Fruit fly (Drosophila melanogaster): ENCODE measurements around the gene CG45122.

Gene CG45122

dm6 chr3R:13063746-13064592 lies 20.0 kb downstream of the CG45122 start (continued):
- no peak for TF ChIP-seq CG6175 (GFP tag; IDR thresholded peaks at IDR 0.05)
- TF ChIP-seq CG10321 (GFP tag; IDR thresholded peaks at IDR 0.05): no peak
- no peak for TF ChIP-seq Dbx (GFP tag; IDR thresholded peaks at IDR 0.05)
- no peak for TF ChIP-seq onecut (GFP tag; IDR thresholded peaks at IDR 0.05)
- no peak for TF ChIP-seq Vsx1 (GFP tag; optimal IDR thresholded peaks at IDR 0.05)
- TF ChIP-seq CG13287 (GFP tag; IDR thresholded peaks at IDR 0.05; ENCODE audit: partially characterized antibody): peak; percentile 51; the same call in 1 of the 2 replicates
- peak; percentile 7 for TF ChIP-seq nau (GFP tag; optimal IDR thresholded peaks at IDR 0.05)
- TF ChIP-seq Bdp1 (GFP tag; optimal IDR thresholded peaks at IDR 0.05): no peak
- TF ChIP-seq HLHmδ (GFP tag; optimal IDR thresholded peaks at IDR 0.05): no peak
- TF ChIP-seq fd3F (GFP tag; optimal IDR thresholded peaks at IDR 0.05): no peak
- TF ChIP-seq Rx (GFP tag; IDR thresholded peaks at IDR 0.05): no peak
- no peak for TF ChIP-seq tx (GFP tag; optimal IDR thresholded peaks at IDR 0.05)
- no peak for TF ChIP-seq CG4424 (GFP tag; optimal IDR thresholded peaks at IDR 0.05)
- peak in 1 of 2 experiments; percentile 75 for TF ChIP-seq tll (GFP tag; optimal IDR thresholded peaks at IDR 0.05)
- TF ChIP-seq Dip3 (GFP tag; optimal IDR thresholded peaks at IDR 0.05): no peak
- peak; percentile 34; the same call in 1 of the 4 replicates for TF ChIP-seq Gug (GFP tag; IDR thresholded peaks at IDR 0.05)
- no peak for TF ChIP-seq CG3726 (GFP tag; IDR thresholded peaks at IDR 0.05)
- peak; percentile 100 for TF ChIP-seq cg (GFP tag; optimal IDR thresholded peaks at IDR 0.05)
- TF ChIP-seq CG7556 (GFP tag; optimal IDR thresholded peaks at IDR 0.05): no peak
- TF ChIP-seq CG12104 (GFP tag; optimal IDR thresholded peaks at IDR 0.05): no peak
- no peak for TF ChIP-seq CG2678 (tag; optimal IDR thresholded peaks at IDR 0.05)
- TF ChIP-seq Blimp-1 (GFP tag; optimal IDR thresholded peaks at IDR 0.05): no peak
- TF ChIP-seq slou (GFP tag; optimal IDR thresholded peaks at IDR 0.05): no peak
- TF ChIP-seq zfh2 (GFP tag; optimal IDR thresholded peaks at IDR 0.05): no peak
- peak; percentile 94 for TF ChIP-seq sr (GFP tag; IDR thresholded peaks at IDR 0.05)
- TF ChIP-seq lola (GFP tag; optimal IDR thresholded peaks at IDR 0.05): peak in 2 of 3 experiments; percentile 1 to 91
- no peak for TF ChIP-seq CG6854 (GFP tag; optimal IDR thresholded peaks at IDR 0.05)
- TF ChIP-seq kah (GFP tag; optimal IDR thresholded peaks at IDR 0.05): peak; percentile 45
- 0 out of 2 replicates have a peak, but pooled peaks have one; percentile 29 for TF ChIP-seq peb (GFP tag; IDR thresholded peaks at IDR 0.05)
- 0 out of 2 replicates have a peak, but pooled peaks have one; percentile 15 for TF ChIP-seq vvl (GFP tag; IDR thresholded peaks at IDR 0.05)
- no peak for TF ChIP-seq grau (tag; optimal IDR thresholded peaks at IDR 0.05)
- TF ChIP-seq ERR (GFP tag; optimal IDR thresholded peaks at IDR 0.05): no peak
- no peak for TF ChIP-seq Fer3 (tag; optimal IDR thresholded peaks at IDR 0.05)
- TF ChIP-seq CG34422 (GFP tag; IDR thresholded peaks at IDR 0.05): no peak
- no peak for TF ChIP-seq CG7271 (tag; optimal IDR thresholded peaks at IDR 0.05)
- TF ChIP-seq pan (optimal IDR thresholded peaks at IDR 0.05): no peak
- TF ChIP-seq pan (GFP tag; optimal IDR thresholded peaks at IDR 0.05 in 1 of 2, IDR thresholded peaks at IDR 0.05 in 1 of 2): peak in 1 of 2 experiments; percentile 22
- TF ChIP-seq CG1792 (GFP tag; optimal IDR thresholded peaks at IDR 0.05): no peak
- TF ChIP-seq Dp (GFP tag; optimal IDR thresholded peaks at IDR 0.05): no peak
- TF ChIP-seq chinmo (GFP tag; IDR thresholded peaks at IDR 0.05; ENCODE audit: partially characterized antibody): 0 out of 4 replicates have a peak, but pooled peaks have one; percentile 71
- no peak for TF ChIP-seq Spps (tag; optimal IDR thresholded peaks at IDR 0.05)
- TF ChIP-seq fd96Cb (tag; optimal IDR thresholded peaks at IDR 0.05): no peak
- TF ChIP-seq bigmax (GFP tag; optimal IDR thresholded peaks at IDR 0.05): no peak
- no peak for TF ChIP-seq Antp (GFP tag; optimal IDR thresholded peaks at IDR 0.05)
- TF ChIP-seq Ada2b (GFP tag; IDR thresholded peaks at IDR 0.05): peak; percentile 36; the same call in 1 of the 2 replicates
- no peak for TF ChIP-seq Atf3 (GFP tag; optimal IDR thresholded peaks at IDR 0.05)
- TF ChIP-seq CG10959 (GFP tag; IDR thresholded peaks at IDR 0.05): peak; percentile 31; the same call in 1 of the 2 replicates
- no peak for TF ChIP-seq nom (GFP tag; optimal IDR thresholded peaks at IDR 0.05)
